Worm (Caenorhabditis elegans) whole organism, L3 larva: ENCODE results near the gene fbxa-197.

Experiments
- ceh-82 ChIP-seq: fragments of 150-350 bp; optimal IDR thresholded peaks from 2 replicates; lab custom pipeline; 2014; ENCODE audit warnings: missing biosample characterization, missing genetic modification characterization
- jun-1 ChIP-seq: fragments of 150-350 bp; optimal IDR thresholded peaks from 2 replicates; lab custom pipeline; 2014; ENCODE audit warnings: missing biosample characterization, missing genetic modification reagents, missing genetic modification characterization
- lin-39 ChIP-seq: fragments of 150-350 bp; optimal IDR thresholded peaks from 2 replicates; lab custom pipeline; 2018; ENCODE audit warnings: missing biosample characterization, missing genetic modification reagents, missing genetic modification characterization
- nhr-11 ChIP-seq: fragments of 150-350 bp; optimal IDR thresholded peaks from 2 replicates; lab custom pipeline; 2014; ENCODE audit warnings: missing biosample characterization, missing genetic modification characterization
- snpc-4 ChIP-seq: fragments of 150-350 bp; optimal IDR thresholded peaks from 2 replicates; lab custom pipeline; 2014; ENCODE audit warnings: missing biosample characterization, missing genetic modification characterization
- unc-39 ChIP-seq: sonication (generic microtip); optimal IDR thresholded peaks from 4 replicates; lab custom pipeline; 2017; ENCODE audit warnings: missing biosample characterization, missing genetic modification characterization
- ztf-11 ChIP-seq: fragments of 150-350 bp; optimal IDR thresholded peaks from 2 replicates; lab custom pipeline; 2014; ENCODE audit warnings: missing biosample characterization, missing genetic modification characterization

DNA sequence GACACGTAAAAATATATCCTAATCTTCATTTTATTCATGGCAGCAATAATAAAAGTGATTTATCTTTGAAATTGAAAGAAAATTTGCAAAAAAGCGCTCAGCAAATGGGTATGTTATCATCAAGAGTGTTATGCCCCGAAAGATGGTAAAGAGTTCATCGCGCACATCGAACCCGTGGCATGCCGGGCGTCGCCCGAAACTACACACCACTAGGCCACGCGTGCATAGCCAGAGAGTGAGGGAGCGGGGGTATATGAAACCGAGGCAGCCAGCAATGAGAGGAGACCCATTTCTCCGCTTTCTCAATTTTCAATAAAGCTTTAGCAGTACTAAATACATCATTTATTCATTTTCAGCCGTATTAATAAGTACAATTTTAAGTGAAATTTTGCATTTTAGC is 6.3 kb downstream of the fbxa-197 start:
- peak; percentile 52 for TF ChIP-seq jun-1 (tag; lab: Kevin White, UChicago)
- TF ChIP-seq nhr-11 (tag; lab: Kevin White, UChicago): peak; percentile 18
- TF ChIP-seq unc-39 (tag; lab: Kevin White, UChicago): no peak
- TF ChIP-seq lin-39 (tag; lab: Kevin White, UChicago): peak; percentile 86
- peak; percentile 66 for TF ChIP-seq ceh-82 (tag; lab: Kevin White, UChicago)
- TF ChIP-seq snpc-4 (tag; lab: Kevin White, UChicago): peak; percentile 35
- TF ChIP-seq ztf-11 (tag; lab: Kevin White, UChicago): no peak
